Worm (Caenorhabditis elegans): Measurements from ENCODE around the gene Y43F8B.11.

Y43F8B.11 gene

DNA sequence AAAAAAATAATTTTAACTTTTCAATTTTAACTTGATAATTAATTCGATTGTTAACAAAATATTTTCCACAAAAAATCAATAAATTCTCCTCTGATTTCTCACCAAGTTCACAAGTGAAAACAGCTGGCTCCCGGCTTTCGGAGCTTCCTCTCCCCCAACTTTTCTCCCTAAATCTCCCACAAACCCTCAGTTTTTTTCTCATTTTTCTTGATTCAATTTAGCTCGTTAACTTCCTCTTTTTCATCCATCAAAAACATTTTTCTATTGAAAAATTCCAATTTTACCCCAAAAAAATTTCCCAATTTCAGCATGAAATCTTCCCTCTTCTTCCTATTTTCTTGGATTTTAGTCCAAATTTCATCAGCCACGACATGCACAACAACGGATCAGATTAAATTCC lies at the start of gene Y43F8B.11:
Gene Y43F8B.11 (plus strand): TSS at position 301 of the 400 bp plus-strand sequence.
- TF ChIP-seq unc-62 (GFP tag; optimal IDR thresholded peaks at IDR 0.05) = no peak

DNA sequence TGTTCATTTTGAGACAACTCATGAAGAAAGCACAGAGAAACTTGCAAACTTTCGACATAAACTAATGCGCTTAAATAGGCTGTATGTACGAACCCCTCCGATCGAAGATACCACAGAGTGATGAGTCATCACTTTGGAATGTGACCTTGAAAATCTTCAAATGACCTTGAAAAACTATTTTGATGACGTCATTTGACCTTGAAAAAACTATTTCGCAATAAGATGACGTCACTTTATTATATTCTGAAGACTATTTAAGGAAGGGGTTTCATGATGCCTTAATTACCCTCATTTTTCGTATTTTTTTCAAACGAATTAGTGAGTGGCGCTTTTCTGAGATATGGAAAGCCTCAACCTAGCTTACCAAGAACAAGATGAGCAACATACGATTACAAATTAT lies 49.4 kb upstream of the Y43F8B.11 start, which contains the start of gene C25F9.2:
Gene C25F9.2 (plus strand): TSS at position 341 of the 400 bp plus-strand sequence.
- no peak for TF ChIP-seq unc-62 (GFP tag; optimal IDR thresholded peaks at IDR 0.05)

DNA sequence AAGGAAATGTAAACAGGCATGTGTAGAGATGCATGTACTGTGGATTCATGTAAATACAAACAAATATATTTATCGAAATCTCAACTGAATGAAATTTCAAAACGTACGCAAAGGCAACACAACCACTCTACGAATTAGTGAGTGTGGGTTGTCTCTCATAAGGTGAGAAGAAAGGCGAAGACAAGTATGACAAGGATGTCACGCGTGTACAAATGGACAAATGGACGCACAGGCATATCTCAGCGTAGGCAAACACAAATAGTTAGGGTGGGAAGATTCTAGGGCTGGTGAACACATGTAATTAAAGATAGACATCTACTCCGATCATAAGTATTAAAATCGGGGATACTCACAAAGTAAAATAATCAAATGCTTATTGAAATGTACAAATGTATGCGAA lies 42.4 kb upstream of the Y43F8B.11 start:
- no peak for TF ChIP-seq unc-62 (GFP tag; optimal IDR thresholded peaks at IDR 0.05)

DNA sequence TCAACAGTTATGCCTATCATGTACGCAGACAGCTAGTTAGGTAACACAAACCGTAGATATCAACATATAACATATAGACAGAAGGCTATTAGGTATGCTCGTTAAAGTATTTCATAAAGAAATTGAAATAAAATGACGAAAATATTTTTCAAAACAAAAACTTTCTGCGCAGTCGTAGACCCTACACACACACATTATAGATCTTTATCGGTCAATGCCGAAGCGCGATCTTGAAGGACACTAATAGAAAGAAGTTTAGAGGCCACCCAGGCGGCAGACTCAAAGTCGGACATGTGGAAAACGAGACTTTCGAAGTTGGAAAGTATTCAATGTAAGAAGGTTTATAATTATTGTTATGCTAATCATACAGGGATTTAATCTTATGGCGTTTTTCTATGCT lies 41.5 kb upstream of the Y43F8B.11 start:
- TF ChIP-seq unc-62 (GFP tag; optimal IDR thresholded peaks at IDR 0.05) = no peak

DNA sequence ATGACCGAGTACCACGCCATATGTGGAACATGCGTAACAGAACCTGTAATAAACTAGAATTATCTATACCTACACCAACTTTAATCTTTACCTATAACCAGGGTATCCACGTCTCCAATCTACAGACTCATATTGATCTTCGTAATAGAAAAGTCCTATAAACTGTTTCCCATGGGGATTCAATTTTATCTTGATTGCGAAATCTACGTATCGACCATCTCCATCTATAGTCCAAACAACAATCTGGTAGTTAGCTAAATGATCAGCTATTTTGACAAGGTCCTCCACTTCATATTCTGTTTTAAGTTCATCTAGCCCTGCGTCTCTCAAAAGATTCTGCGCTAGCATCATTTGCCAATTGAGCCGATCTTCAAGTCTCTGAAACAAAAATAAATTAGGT lies 40.9 kb upstream of the Y43F8B.11 start:
- no peak for TF ChIP-seq unc-62 (GFP tag; optimal IDR thresholded peaks at IDR 0.05)

DNA sequence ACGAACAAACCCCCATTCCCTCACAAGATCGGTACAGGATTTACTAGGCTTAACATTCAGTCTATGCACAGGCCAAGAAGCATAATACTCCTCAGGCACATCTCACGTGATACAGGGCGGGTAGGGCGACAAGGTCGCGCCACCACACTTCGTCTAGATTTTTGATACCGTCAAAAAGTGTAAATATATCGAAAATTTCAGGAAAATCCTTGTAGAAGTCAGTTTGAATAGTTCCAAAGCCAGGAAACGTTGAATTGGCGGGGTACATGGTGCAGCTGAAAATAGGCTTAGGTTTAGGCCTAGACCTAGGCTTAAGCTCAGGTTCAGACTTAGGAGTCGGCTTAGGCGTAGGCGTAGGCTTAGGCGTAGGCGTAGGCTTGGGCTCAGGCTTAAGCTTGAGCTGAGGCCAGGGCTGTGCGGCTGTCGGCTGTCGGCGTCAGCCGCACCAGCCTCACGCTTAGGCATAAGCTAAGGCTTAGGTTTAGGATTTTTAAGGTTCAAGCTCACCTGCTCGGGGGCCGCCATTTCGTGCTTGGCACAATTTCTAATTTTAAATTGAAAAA lies 40.1 kb upstream of the Y43F8B.11 start:
- no peak for TF ChIP-seq unc-62 (GFP tag; optimal IDR thresholded peaks at IDR 0.05)

DNA sequence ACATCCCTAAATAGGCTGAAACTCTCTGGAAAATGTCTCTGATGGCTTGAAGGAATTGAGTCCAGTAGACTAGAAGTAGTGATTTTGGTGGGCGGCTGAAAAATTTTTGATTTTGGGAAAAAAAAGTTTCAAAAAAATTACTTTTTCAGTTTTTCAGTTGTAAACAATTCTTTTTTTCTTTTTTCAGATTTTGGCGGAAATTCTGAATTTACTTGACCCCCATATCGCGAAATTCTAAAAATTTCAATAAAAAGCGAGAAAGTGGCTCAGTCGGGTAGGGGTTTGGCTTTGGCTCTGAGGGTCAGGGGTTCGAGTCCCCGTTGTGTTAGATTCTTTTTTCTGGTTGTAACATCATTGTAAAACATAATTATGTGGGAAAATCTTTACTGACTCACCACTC lies 39.4 kb upstream of the Y43F8B.11 start, which contains the start of gene srw-85:
Gene srw-85 (minus strand): TSS at position 101 of the 400 bp plus-strand sequence.
- TF ChIP-seq unc-62 (GFP tag; optimal IDR thresholded peaks at IDR 0.05) = no peak

DNA sequence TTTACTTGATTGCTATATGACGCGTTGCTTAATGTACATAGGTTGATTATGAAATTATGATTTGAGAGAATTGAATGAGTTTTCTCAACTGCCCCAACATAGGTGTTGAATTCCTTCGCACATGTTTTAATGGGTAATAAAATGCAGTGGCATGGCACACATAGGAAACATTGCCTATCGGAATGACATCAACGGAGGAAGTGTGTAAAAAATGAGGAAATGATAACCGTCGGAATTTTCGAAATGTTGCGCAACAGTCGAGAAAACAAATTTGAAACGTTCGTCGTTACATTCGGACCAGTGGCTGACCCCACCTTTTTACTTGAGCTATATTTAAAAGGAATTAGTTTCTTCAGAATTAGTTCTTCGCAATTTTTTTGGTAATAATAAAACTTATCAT lies 38.5 kb upstream of the Y43F8B.11 start:
- no peak for TF ChIP-seq unc-62 (GFP tag; optimal IDR thresholded peaks at IDR 0.05)

DNA sequence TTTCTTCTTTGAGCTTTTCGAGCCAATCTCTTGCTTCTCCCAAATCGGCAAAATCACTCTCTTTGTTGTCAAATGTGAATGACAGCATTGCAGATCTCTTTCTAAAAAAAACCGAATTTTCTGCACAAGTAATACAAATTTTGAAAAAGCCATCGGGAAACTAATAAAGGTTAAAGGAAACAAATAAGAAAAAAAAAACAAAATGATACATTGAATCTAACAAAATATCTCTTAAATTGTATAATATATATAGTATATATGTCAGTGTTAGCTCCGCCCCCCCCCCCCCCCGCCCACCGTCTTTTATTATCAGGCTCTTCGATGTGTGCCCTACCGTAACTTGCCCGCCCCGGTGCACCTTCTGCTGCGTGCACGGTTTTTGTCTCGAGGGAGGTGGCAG lies 37.5 kb upstream of the Y43F8B.11 start, which contains the start of gene C25F9.11:
Gene C25F9.11 (minus strand): TSS at position 101 of the 400 bp plus-strand sequence.
- TF ChIP-seq unc-62 (GFP tag; optimal IDR thresholded peaks at IDR 0.05) = no peak

DNA sequence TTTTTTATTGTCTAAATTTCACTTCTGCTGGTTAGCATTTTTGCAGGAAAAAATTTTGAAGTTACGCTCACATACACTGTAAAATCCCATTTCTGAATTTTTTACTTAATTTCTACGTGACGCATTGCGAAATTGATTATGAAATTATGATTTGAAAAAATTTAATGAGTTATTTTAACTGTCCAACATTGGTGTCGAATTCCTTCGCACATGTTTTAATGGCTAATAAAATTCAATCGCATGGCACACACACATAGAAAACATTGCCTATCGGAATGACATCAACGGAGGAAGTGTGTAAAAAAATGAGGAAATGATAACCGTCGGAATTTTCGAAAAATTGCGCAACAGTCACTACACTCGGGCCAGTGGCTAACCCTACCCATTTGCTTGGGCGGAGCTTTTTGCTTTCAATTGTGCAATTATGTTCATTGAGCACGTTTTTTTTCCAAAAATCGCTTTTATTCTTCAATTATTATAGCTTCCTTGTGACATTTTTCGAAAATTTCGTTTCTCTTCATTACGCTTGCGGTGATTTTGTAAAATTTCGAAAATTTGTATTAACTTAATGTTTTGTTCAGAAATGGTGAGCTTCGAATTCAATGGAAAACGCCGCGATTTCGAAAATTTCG lies 36.6 kb upstream of the Y43F8B.11 start, which contains the start of gene C25F9.16:
Gene C25F9.16 (plus strand): TSS at position 582 of the 632 bp plus-strand sequence.
- TF ChIP-seq unc-62 (GFP tag; optimal IDR thresholded peaks at IDR 0.05) = no peak

DNA sequence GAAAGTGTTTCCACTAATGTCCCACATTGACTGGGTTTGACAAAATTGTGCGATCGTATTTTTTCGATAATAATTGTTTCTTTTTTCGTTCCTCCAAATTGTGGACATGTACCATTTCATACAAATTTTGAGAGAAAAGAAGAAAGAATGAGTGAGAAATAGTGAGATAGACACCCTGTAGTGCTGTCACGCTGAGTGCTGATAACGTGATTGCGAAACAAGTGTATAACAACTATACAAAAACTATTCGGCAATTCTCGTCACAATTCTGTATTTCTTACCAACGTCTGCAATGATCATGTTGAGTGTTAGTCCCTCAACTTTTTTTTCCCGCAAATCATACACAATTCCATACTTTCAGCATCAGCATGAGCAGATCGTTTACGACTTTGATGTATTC lies 34.2 kb upstream of the Y43F8B.11 start, which contains the start of gene C25F9.14:
Gene C25F9.14 (plus strand): TSS at position 178 of the 400 bp plus-strand sequence.
- no peak for TF ChIP-seq unc-62 (GFP tag; optimal IDR thresholded peaks at IDR 0.05)

DNA sequence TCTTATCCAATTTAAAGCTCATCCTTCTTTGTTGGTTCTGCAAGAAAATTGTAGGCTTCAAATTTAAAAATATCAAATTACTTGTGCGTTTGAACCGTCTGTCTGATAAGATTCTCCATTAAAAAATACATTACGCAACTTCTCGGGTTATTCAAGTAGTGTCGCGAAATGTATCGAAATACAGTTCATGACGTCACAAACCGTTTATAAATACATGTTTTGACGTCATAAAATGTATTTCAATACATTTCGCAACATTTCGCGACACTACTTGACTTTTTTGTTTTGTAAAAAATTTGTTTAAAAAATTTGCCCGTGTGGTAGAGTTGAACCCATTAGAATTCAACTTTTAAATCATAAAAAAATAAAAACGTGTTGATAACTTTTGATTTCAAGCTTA lies 26.9 kb upstream of the Y43F8B.11 start:
- TF ChIP-seq unc-62 (GFP tag; optimal IDR thresholded peaks at IDR 0.05) = no peak

DNA sequence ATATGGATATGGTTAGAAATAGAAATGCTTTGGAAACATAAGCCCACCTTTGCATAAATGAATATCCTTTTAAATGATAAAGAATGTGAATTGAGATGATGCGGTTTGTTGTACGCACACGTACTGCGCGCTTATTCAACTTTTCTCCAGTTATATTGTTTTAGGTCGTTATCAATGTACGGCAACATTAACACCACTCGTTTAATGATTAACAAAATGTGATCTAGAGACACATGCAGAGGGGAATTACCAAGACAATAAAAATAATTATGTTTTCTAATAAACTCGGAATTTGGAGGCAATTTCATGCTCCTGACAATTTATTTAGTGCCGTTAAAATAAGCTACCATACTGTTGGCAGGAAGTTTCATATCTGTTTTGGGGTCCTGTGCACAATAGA lies 25.0 kb upstream of the Y43F8B.11 start, which contains the start of gene M04C3.1:
Gene M04C3.1 (minus strand): TSS at position 164 of the 400 bp plus-strand sequence.
- TF ChIP-seq unc-62 (GFP tag; optimal IDR thresholded peaks at IDR 0.05) = no peak

DNA sequence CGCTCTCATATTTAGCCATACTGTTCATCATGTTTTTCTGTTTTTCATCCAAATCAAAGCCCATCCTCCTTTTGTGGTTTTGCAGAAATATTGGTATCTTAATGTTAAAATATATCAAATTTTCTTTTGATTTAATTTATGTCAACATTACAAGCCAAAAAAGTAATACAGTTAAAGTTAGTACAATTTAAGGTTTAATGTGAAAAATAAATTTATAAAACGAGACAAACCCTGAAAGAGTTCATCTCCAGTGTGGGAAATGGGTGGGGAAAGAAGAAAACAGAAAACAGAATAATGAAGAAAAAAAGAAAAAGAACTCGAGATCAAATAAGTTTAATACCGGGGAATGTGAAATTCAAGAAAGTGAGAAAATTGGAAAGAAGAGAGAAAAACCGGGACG lies 21.7 kb upstream of the Y43F8B.11 start, which contains the start of gene M04C3.2:
Gene M04C3.2 (minus strand): TSS at position 101 of the 400 bp plus-strand sequence.
- no peak for TF ChIP-seq unc-62 (GFP tag; optimal IDR thresholded peaks at IDR 0.05)

DNA sequence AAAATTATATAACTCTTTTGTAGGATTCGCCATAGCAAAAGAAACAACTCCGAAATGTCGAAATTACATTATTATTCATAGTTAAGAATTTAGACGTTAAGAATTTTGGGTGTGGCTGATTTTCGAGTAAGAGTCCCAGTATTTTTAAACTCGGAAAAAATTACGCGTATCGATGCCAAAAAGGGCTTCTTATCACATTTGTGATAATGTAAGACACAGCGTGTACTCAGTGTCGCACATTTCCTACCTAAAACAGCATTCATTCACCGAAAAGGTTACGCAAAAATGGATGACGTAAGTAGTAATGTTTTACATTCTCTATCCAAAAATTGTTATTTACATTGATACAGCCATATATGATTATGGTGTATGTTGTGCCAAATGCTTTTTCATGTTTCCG lies 20.9 kb upstream of the Y43F8B.11 start, which contains the start of gene M04C3.5:
Gene M04C3.5 (plus strand): TSS at position 190 of the 400 bp plus-strand sequence.
- TF ChIP-seq unc-62 (GFP tag; optimal IDR thresholded peaks at IDR 0.05) = no peak

DNA sequence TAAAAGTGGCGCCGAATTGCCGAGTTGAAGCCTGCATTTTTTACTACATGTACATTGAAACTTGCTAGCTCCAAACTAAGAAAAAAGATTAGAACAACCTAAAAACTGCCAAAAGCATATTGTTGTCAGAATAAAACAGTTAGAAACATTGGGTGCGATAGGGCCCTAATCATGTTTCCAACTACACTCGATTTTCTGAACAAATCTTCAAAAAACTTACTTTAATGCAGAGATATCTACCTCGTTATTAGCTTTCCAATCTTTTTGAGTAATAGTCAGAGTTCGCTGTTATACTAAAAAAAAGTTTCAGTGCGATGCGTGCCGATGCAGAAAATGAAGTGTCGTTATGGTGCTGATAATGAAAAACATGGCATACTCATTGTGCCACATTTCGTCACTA lies 14.8 kb upstream of the Y43F8B.11 start, which contains the start of the genes Y43F8B.13 and Y43F8B.14:
Gene Y43F8B.13 (plus strand): TSS at position 301 of the 400 bp plus-strand sequence.
Gene Y43F8B.14 (minus strand): TSS at position 322 of the 400 bp plus-strand sequence.
- no peak for TF ChIP-seq unc-62 (GFP tag; optimal IDR thresholded peaks at IDR 0.05)

DNA sequence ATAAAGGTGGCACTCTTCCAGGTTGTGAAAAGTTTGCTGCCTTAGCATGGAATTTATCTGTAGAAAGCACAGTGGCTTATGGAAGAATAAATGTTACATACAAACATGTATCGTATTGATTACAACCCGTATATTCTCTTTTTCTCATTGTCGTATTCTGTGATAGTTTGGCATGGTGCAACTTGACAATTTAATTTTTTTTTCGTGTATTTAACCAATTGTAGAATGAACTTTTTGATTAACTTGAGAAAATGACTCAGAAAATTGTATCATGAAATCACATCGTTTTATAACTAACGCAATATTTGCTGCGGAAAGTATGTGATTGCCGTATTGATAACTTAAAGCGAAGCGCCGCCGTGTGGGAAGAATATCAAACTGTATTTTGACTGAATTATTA lies 13.4 kb upstream of the Y43F8B.11 start, which contains the start of gene Y43F8B.24:
Gene Y43F8B.24 (plus strand): TSS at position 301 of the 400 bp plus-strand sequence.
- TF ChIP-seq unc-62 (GFP tag; optimal IDR thresholded peaks at IDR 0.05) = no peak

Measured in whole organism, dauer.